Worm (Caenorhabditis elegans) whole organism, late embryonic: ENCODE results near the gene Y22D7AL.4.

Source experiments
- C08G9.2 ChIP-seq: sonication (generic microtip); optimal IDR thresholded peaks from 2 replicates; lab custom pipeline; 2016; ENCODE audit warnings: mild to moderate bottlenecking, missing genetic modification characterization, moderate library complexity, missing compliant biosample characterization
- C38D4.7 ChIP-seq: fragments of 200-800 bp; sonication (Bioruptor generic); optimal IDR thresholded peaks from 2 replicates; lab custom pipeline; 2018; ENCODE audit warnings: mild to moderate bottlenecking, missing genetic modification characterization, moderate library complexity, missing compliant biosample characterization
- F13H6.1 ChIP-seq: sonication (generic microtip); optimal IDR thresholded peaks from 2 replicates; lab custom pipeline; 2016; ENCODE audit warnings: missing genetic modification characterization, missing compliant biosample characterization
- Y22D7AL.16 ChIP-seq: sonication (generic microtip); optimal IDR thresholded peaks from 2 replicates; lab custom pipeline; 2016; ENCODE audit warnings: missing genetic modification characterization, missing compliant biosample characterization
- ceh-18 ChIP-seq: sonication (generic microtip); optimal IDR thresholded peaks from 2 replicates; lab custom pipeline; 2016; ENCODE audit warnings: missing genetic modification characterization, missing compliant biosample characterization
- ceh-19 ChIP-seq: fragments of 200-800 bp; sonication (Bioruptor generic); optimal IDR thresholded peaks from 2 replicates; lab custom pipeline; 2018; ENCODE audit warnings: mild to moderate bottlenecking, missing genetic modification characterization, missing compliant biosample characterization
- ceh-2 ChIP-seq: sonication (generic microtip); optimal IDR thresholded peaks from 2 replicates; lab custom pipeline; 2016; ENCODE audit warnings: missing genotype, missing genetic modification characterization, missing compliant biosample characterization
- ceh-24 ChIP-seq: sonication (generic microtip); optimal IDR thresholded peaks from 2 replicates; lab custom pipeline; 2016; ENCODE audit warnings: mild to moderate bottlenecking, missing genetic modification characterization, missing compliant biosample characterization
- ceh-30 ChIP-seq: fragments of 150-350 bp; optimal IDR thresholded peaks from 2 replicates; lab custom pipeline; 2014; ENCODE audit warnings: missing biosample characterization, missing genetic modification characterization
- ceh-45 ChIP-seq: fragments of 200-800 bp; sonication (Bioruptor generic); IDR thresholded peaks from 2 replicates; pipeline ENCODE4 v1.3.6; 2022; ENCODE audit warnings: missing genetic modification reagents, missing genetic modification characterization, missing compliant biosample characterization
- ceh-48 ChIP-seq: sonication (generic microtip); optimal IDR thresholded peaks from 2 replicates; lab custom pipeline; 2016; ENCODE audit warnings: missing genetic modification characterization, inconsistent platforms, missing compliant biosample characterization
- ceh-9 ChIP-seq: sonication (generic microtip); optimal IDR thresholded peaks from 2 replicates; lab custom pipeline; 2016; ENCODE audit warnings: mild to moderate bottlenecking, missing genetic modification characterization, inconsistent platforms, missing compliant biosample characterization
- che-1 ChIP-seq: sonication (generic microtip); optimal IDR thresholded peaks from 2 replicates; lab custom pipeline; 2016; ENCODE audit warnings: mild to moderate bottlenecking, missing genetic modification characterization, missing compliant biosample characterization
- dmd-4 ChIP-seq: sonication (generic microtip); optimal IDR thresholded peaks from 2 replicates; lab custom pipeline; 2016; ENCODE audit warnings: borderline replicate concordance, missing genetic modification characterization, missing compliant biosample characterization
- elt-2 ChIP-seq: sonication (generic microtip); optimal IDR thresholded peaks from 2 replicates; lab custom pipeline; 2016; ENCODE audit warnings: missing genetic modification reagents, missing genetic modification characterization, missing compliant biosample characterization
- elt-4 ChIP-seq: sonication (generic microtip); optimal IDR thresholded peaks from 2 replicates; lab custom pipeline; 2016; ENCODE audit warnings: missing genetic modification characterization, missing compliant biosample characterization
- ets-4 ChIP-seq: sonication (generic microtip); optimal IDR thresholded peaks from 2 replicates; lab custom pipeline; 2016; ENCODE audit warnings: missing genetic modification characterization, missing compliant biosample characterization
- eyg-1 ChIP-seq: sonication (generic microtip); optimal IDR thresholded peaks from 2 replicates; lab custom pipeline; 2016; ENCODE audit warnings: missing genotype, missing genetic modification characterization, missing compliant biosample characterization
- fkh-10 ChIP-seq: fragments of 150-350 bp; optimal IDR thresholded peaks from 2 replicates; lab custom pipeline; 2014; ENCODE audit warnings: missing biosample characterization, missing genetic modification reagents, missing genetic modification characterization
- gmeb-2 ChIP-seq: sonication (generic microtip); optimal IDR thresholded peaks from 2 replicates; lab custom pipeline; 2016; ENCODE audit warnings: missing genetic modification characterization, inconsistent platforms, missing compliant biosample characterization
- hlh-6 ChIP-seq: sonication (generic microtip); optimal IDR thresholded peaks from 2 replicates; lab custom pipeline; 2016; ENCODE audit warnings: missing genotype, missing genetic modification characterization, missing compliant biosample characterization
- hlh-8 ChIP-seq: sonication (generic microtip); optimal IDR thresholded peaks from 2 replicates; lab custom pipeline; 2016; ENCODE audit warnings: missing genotype, missing genetic modification characterization, missing compliant biosample characterization
- nhr-232 ChIP-seq: sonication (generic microtip); optimal IDR thresholded peaks from 2 replicates; lab custom pipeline; 2016; ENCODE audit warnings: missing genetic modification characterization, missing compliant biosample characterization
- npax-4 ChIP-seq: sonication (generic microtip); optimal IDR thresholded peaks from 2 replicates; lab custom pipeline; 2016; ENCODE audit warnings: missing genetic modification characterization, missing compliant biosample characterization
- pag-3 ChIP-seq: sonication (generic microtip); optimal IDR thresholded peaks from 2 replicates; lab custom pipeline; 2016; ENCODE audit warnings: missing compliant biosample characterization, missing genetic modification characterization, borderline replicate concordance
- pat-9 ChIP-seq: fragments of 200-800 bp; sonication (Bioruptor generic); optimal IDR thresholded peaks from 2 replicates; lab custom pipeline; 2018; ENCODE audit warnings: mild to moderate bottlenecking, missing genetic modification characterization, moderate library complexity, missing compliant biosample characterization
- pha-2 ChIP-seq: sonication (generic microtip); optimal IDR thresholded peaks from 2 replicates; lab custom pipeline; 2017; ENCODE audit warnings: mild to moderate bottlenecking, missing genetic modification characterization, missing compliant biosample characterization
- pha-4 ChIP-seq: fragments of 150-350 bp; optimal IDR thresholded peaks from 2 replicates; lab custom pipeline; 2018; ENCODE audit warnings: missing biosample characterization, missing genetic modification reagents, missing genetic modification characterization
- pros-1 ChIP-seq: fragments of 150-350 bp; optimal IDR thresholded peaks from 2 replicates; lab custom pipeline; 2014; ENCODE audit warnings: missing biosample characterization, missing genetic modification reagents, missing genetic modification characterization
- rnt-1 ChIP-seq: sonication (generic microtip); optimal IDR thresholded peaks from 2 replicates; lab custom pipeline; 2016; ENCODE audit warnings: missing genetic modification characterization, missing compliant biosample characterization
- syd-9 ChIP-seq: sonication (generic microtip); optimal IDR thresholded peaks from 2 replicates; lab custom pipeline; 2016; ENCODE audit warnings: mild to moderate bottlenecking, missing genetic modification characterization, moderate library complexity, missing compliant biosample characterization
- tbx-2 ChIP-seq: sonication (generic microtip); optimal IDR thresholded peaks from 2 replicates; lab custom pipeline; 2016; ENCODE audit warnings: missing genetic modification characterization, missing compliant biosample characterization
- tbx-7 ChIP-seq: sonication (generic microtip); optimal IDR thresholded peaks from 2 replicates; lab custom pipeline; 2016; ENCODE audit warnings: missing genotype, missing genetic modification characterization, missing compliant biosample characterization
- ttx-3 ChIP-seq: sonication (generic microtip); optimal IDR thresholded peaks from 2 replicates; lab custom pipeline; 2016; ENCODE audit warnings: missing genetic modification reagents, missing genetic modification characterization, missing compliant biosample characterization
- unc-86 ChIP-seq: sonication (generic microtip); optimal IDR thresholded peaks from 2 replicates; lab custom pipeline; 2016; ENCODE audit warnings: missing genetic modification characterization, missing compliant biosample characterization
- zip-5 ChIP-seq: sonication (generic microtip); optimal IDR thresholded peaks from 2 replicates; lab custom pipeline; 2016; ENCODE audit warnings: missing genetic modification characterization, missing compliant biosample characterization

Gene Y22D7AL.4

ce11 chrIII:1604514-1604976, 21.9 kb upstream of the Y22D7AL.4 start, which contains the start of gene Y22D7AL.6 (continued):
- peak; percentile 46 for TF ChIP-seq ttx-3 (tag; lab: Kevin White, UChicago)
- TF ChIP-seq C08G9.2 (tag; lab: Kevin White, UChicago): peak; percentile 77
- TF ChIP-seq gmeb-2 (tag; lab: Kevin White, UChicago): peak; percentile 83
- peak; percentile 39 for TF ChIP-seq ceh-2 (tag; lab: Kevin White, UChicago)
- TF ChIP-seq ceh-45 (GFP tag; lab: Robert Waterston, UW): no peak
- TF ChIP-seq Y22D7AL.16 (tag; lab: Kevin White, UChicago): peak; percentile 32
- TF ChIP-seq pros-1 (tag; lab: Kevin White, UChicago): peak; percentile 46
- peak; percentile 43 for TF ChIP-seq npax-4 (tag; lab: Kevin White, UChicago)
- TF ChIP-seq pat-9 (tag; lab: Kevin White, UChicago): peak; percentile 62
- TF ChIP-seq hlh-6 (tag; lab: Kevin White, UChicago): peak; percentile 83
- peak; percentile 23 for TF ChIP-seq F13H6.1 (tag; lab: Kevin White, UChicago)

ce11 chrIII:1607659-1608058, 18.8 kb upstream of the Y22D7AL.4 start:
- TF ChIP-seq syd-9 (tag; lab: Kevin White, UChicago) (no peak), ceh-48 (peak; percentile 5), ceh-19 (GFP tag; lab: Kevin White, UChicago) (no peak), nhr-232 (tag; lab: Kevin White, UChicago) (no peak)

- TF ChIP-seq ceh-9 (tag; lab: Kevin White, UChicago) (no peak), pat-9 (tag; lab: Kevin White, UChicago) (no peak), gmeb-2 (tag; lab: Kevin White, UChicago) (no peak), npax-4 (tag; lab: Kevin White, UChicago) (no peak), rnt-1 (tag; lab: Kevin White, UChicago) (no peak), ceh-48 (peak; percentile 28), Y22D7AL.16 (tag; lab: Kevin White, UChicago) (no peak)
These were observed 15.5 kb upstream of the Y22D7AL.4 start for ce11 chrIII:1610938-1611337.

- TF ChIP-seq dmd-4 (tag; lab: Kevin White, UChicago) (no peak), C38D4.7 (GFP tag; lab: Kevin White, UChicago) (no peak), pha-2 (tag; lab: Kevin White, UChicago) (no peak), ets-4 (no peak), eyg-1 (tag; lab: Kevin White, UChicago) (no peak), tbx-2 (tag; lab: Kevin White, UChicago) (no peak), zip-5 (tag; lab: Kevin White, UChicago) (no peak), ceh-18 (tag; lab: Kevin White, UChicago) (no peak), pha-4 (tag; lab: Kevin White, UChicago) (no peak), pag-3 (tag; lab: Kevin White, UChicago) (no peak), syd-9 (tag; lab: Kevin White, UChicago) (no peak)
These were observed 13.4 kb upstream of the Y22D7AL.4 start for ce11 chrIII:1612974-1613568.

- TF ChIP-seq elt-4 (tag; lab: Kevin White, UChicago): no peak
These were observed 12.5 kb upstream of the Y22D7AL.4 start, which contains the start of gene Y22D7AL.9 for ce11 chrIII:1613933-1614332. Y22D7AL.9 (minus strand) TSS chrIII:1614033.

- no peak for TF ChIP-seq elt-2
- no peak for TF ChIP-seq unc-86 (tag; lab: Kevin White, UChicago)
- TF ChIP-seq ceh-24: no peak
- TF ChIP-seq tbx-7 (tag; lab: Kevin White, UChicago): no peak
- no peak for TF ChIP-seq che-1 (tag; lab: Kevin White, UChicago)
- no peak for TF ChIP-seq zip-5 (tag; lab: Kevin White, UChicago)
- TF ChIP-seq ceh-30: no peak
- TF ChIP-seq fkh-10 (GFP tag; lab: Kevin White, UChicago): no peak
- TF ChIP-seq hlh-8 (tag; lab: Kevin White, UChicago): no peak
- no peak for TF ChIP-seq ceh-2 (tag; lab: Kevin White, UChicago)
These were observed 12.0 kb upstream of the Y22D7AL.4 start for ce11 chrIII:1614412-1614811.
